Worm (Caenorhabditis elegans) whole organism, young adult: Measurements from ENCODE around the gene nhr-48.
"Not testable (repeated sequence)": the region's sequence is repeated elsewhere in the genome, so short reads cannot be mapped to it uniquely, and the experiment has no call there.

Experiments used
- B0261.1 ChIP-seq: sonication (generic microtip); optimal IDR thresholded peaks from 2 replicates; lab custom pipeline; 2016; ENCODE audit warnings: mild to moderate bottlenecking, missing genetic modification characterization, moderate library complexity, missing compliant biosample characterization
- F22D6.2 ChIP-seq: sonication (generic microtip); optimal IDR thresholded peaks from 2 replicates; lab custom pipeline; 2016; ENCODE audit warnings: mild to moderate bottlenecking, missing genetic modification characterization, missing compliant biosample characterization
- K12H6.12 ChIP-seq: fragments of 200-800 bp; sonication (Bioruptor generic); optimal IDR thresholded peaks from 2 replicates; lab custom pipeline; 2018; ENCODE audit warnings: mild to moderate bottlenecking, missing genetic modification characterization, missing compliant biosample characterization
- Y56A3A.18 ChIP-seq: fragments of 200-800 bp; sonication (Bioruptor generic); IDR thresholded peaks from 2 replicates; pipeline ENCODE4 v1.3.6; 2022; ENCODE audit warnings: missing genetic modification reagents, missing genetic modification characterization, missing compliant biosample characterization
- Y79H2A.3 ChIP-seq: fragments of 200-800 bp; sonication (Bioruptor generic); conservative IDR thresholded peaks from 2 replicates; pipeline ENCODE4 v1.3.6; 2022; ENCODE audit warnings: missing genetic modification reagents, missing genetic modification characterization, missing compliant biosample characterization
- akir-1 ChIP-seq: fragments of 200-800 bp; sonication (Bioruptor generic); optimal IDR thresholded peaks from 2 replicates; lab custom pipeline; 2018; ENCODE audit warnings: mild to moderate bottlenecking, missing genetic modification characterization, moderate library complexity, missing compliant biosample characterization
- attf-6 ChIP-seq: fragments of 200-800 bp; sonication (Bioruptor generic); IDR thresholded peaks from 2 replicates; pipeline ENCODE4 v1.3.6; 2022; ENCODE audit warnings: missing genetic modification reagents, missing genetic modification characterization, missing compliant biosample characterization
- bed-1 ChIP-seq: fragments of 200-800 bp; sonication (Bioruptor generic); IDR thresholded peaks from 2 replicates; pipeline ENCODE4 v1.3.6; 2022; ENCODE audit warnings: missing genetic modification reagents, missing genetic modification characterization, missing compliant biosample characterization
- bed-2 ChIP-seq: fragments of 200-800 bp; sonication (Bioruptor generic); IDR thresholded peaks from 2 replicates; pipeline ENCODE4 v1.3.6; 2022; ENCODE audit warnings: missing genetic modification reagents, missing genetic modification characterization, missing compliant biosample characterization
- cebp-1 ChIP-seq, 2 experiments: fragments of 200-800 bp in 1 of 2; sonication (Bioruptor generic) in 1 of 2; sonication (generic microtip) in 1 of 2; IDR thresholded peaks in 1 of 2; optimal IDR thresholded peaks in 1 of 2; 2 replicates each; pipeline versions ENCODE4 v1.3.6 to Lab custom; 2017 to 2022; ENCODE audit warnings: missing compliant biosample characterization in 2 of 2, missing genetic modification characterization in 2 of 2, mild to moderate bottlenecking in 1 of 2, missing genetic modification reagents in 1 of 2, moderate library complexity in 1 of 2
- ceh-100 ChIP-seq: fragments of 200-800 bp; sonication (Bioruptor generic); IDR thresholded peaks from 2 replicates; pipeline ENCODE4 v1.3.6; 2022; ENCODE audit warnings: missing genetic modification reagents, missing genetic modification characterization, missing compliant biosample characterization
- ceh-27 ChIP-seq: fragments of 200-800 bp; sonication (Bioruptor generic); optimal IDR thresholded peaks from 2 replicates; lab custom pipeline; 2018; ENCODE audit warnings: mild to moderate bottlenecking, missing genetic modification characterization, moderate library complexity, missing compliant biosample characterization
- ceh-58 ChIP-seq: fragments of 200-800 bp; sonication (Bioruptor generic); IDR thresholded peaks from 2 replicates; pipeline ENCODE4 v1.3.6; 2022; ENCODE audit warnings: missing genetic modification characterization, missing compliant biosample characterization
- chd-7 ChIP-seq: sonication (generic microtip); optimal IDR thresholded peaks from 2 replicates; lab custom pipeline; 2016; ENCODE audit warnings: mild to moderate bottlenecking, missing genetic modification characterization, moderate library complexity, missing compliant biosample characterization
- dox-1 ChIP-seq: fragments of 200-800 bp; sonication (Bioruptor generic); IDR thresholded peaks from 2 replicates; pipeline ENCODE4 v1.3.6; 2022; ENCODE audit warnings: missing genetic modification reagents, missing genetic modification characterization, missing compliant biosample characterization
- egrh-3 ChIP-seq: fragments of 200-800 bp; sonication (Bioruptor generic); IDR thresholded peaks from 2 replicates; pipeline ENCODE4 v1.3.6; 2022; ENCODE audit warnings: missing genetic modification reagents, missing genetic modification characterization, missing compliant biosample characterization
- fkh-3 ChIP-seq: sonication (generic microtip); optimal IDR thresholded peaks from 2 replicates; lab custom pipeline; 2016; ENCODE audit warnings: mild to moderate bottlenecking, missing genetic modification characterization, missing compliant biosample characterization
- gei-17 ChIP-seq: fragments of 200-800 bp; sonication (Bioruptor generic); optimal IDR thresholded peaks from 2 replicates; lab custom pipeline; 2018; ENCODE audit warnings: mild to moderate bottlenecking, missing genetic modification characterization, missing compliant biosample characterization
- lin-26 ChIP-seq: fragments of 200-800 bp; sonication (Bioruptor generic); IDR thresholded peaks from 2 replicates; pipeline ENCODE4 v1.3.6; 2022; ENCODE audit warnings: missing genetic modification reagents, missing genetic modification characterization, missing compliant biosample characterization
- lin-35 ChIP-seq, 3 experiments: fragments of 150-350 bp in 2 of 3; sonication (generic microtip) in 1 of 3; optimal IDR thresholded peaks; 2 replicates each; lab custom pipeline; 2014 to 2018; ENCODE audit warnings: missing biosample characterization in 3 of 3, missing genetic modification characterization in 3 of 3, missing genetic modification reagents in 3 of 3
- lin-40 ChIP-seq: sonication (generic microtip); optimal IDR thresholded peaks from 2 replicates; lab custom pipeline; 2016; ENCODE audit warnings: missing genetic modification characterization, mild to moderate bottlenecking, missing compliant biosample characterization, missing genotype, missing genetic modification reagents
- lin-54 ChIP-seq: fragments of 200-800 bp; sonication (Bioruptor generic); optimal IDR thresholded peaks from 2 replicates; lab custom pipeline; 2018; ENCODE audit warnings: mild to moderate bottlenecking, missing genetic modification characterization, missing compliant biosample characterization
- lsy-27 ChIP-seq: sonication (generic microtip); optimal IDR thresholded peaks from 2 replicates; lab custom pipeline; 2017; ENCODE audit warnings: missing genetic modification characterization, mild to moderate bottlenecking, missing compliant biosample characterization, antibody characterized with exemption, missing genotype, borderline replicate concordance; ENCODE audit not compliant: insufficient read depth
- madf-10 ChIP-seq: sonication (generic microtip); optimal IDR thresholded peaks from 2 replicates; lab custom pipeline; 2016; ENCODE audit warnings: mild to moderate bottlenecking, missing genetic modification characterization, missing compliant biosample characterization
- madf-6 ChIP-seq: fragments of 200-800 bp; sonication (Bioruptor generic); IDR thresholded peaks from 2 replicates; pipeline ENCODE4 v1.3.6; 2022; ENCODE audit warnings: missing genetic modification reagents, missing genetic modification characterization, missing compliant biosample characterization
- mcd-1 ChIP-seq: fragments of 200-800 bp; sonication (Bioruptor generic); IDR thresholded peaks from 2 replicates; pipeline ENCODE4 v1.3.6; 2022; ENCODE audit warnings: missing genetic modification reagents, missing genetic modification characterization, missing compliant biosample characterization
- mel-28 ChIP-seq: sonication (generic microtip); optimal IDR thresholded peaks from 2 replicates; lab custom pipeline; 2016; ENCODE audit warnings: borderline replicate concordance, mild to moderate bottlenecking, missing genetic modification characterization, missing compliant biosample characterization
- nfyb-1 ChIP-seq: fragments of 200-800 bp; sonication (Bioruptor generic); IDR thresholded peaks from 2 replicates; pipeline ENCODE4 v1.3.6; 2022; ENCODE audit warnings: missing genetic modification reagents, missing genetic modification characterization, missing compliant biosample characterization
- nhr-80 ChIP-seq: sonication (generic microtip); optimal IDR thresholded peaks from 2 replicates; lab custom pipeline; 2016; ENCODE audit warnings: missing genetic modification characterization, missing compliant biosample characterization
- rcor-1 ChIP-seq: fragments of 200-800 bp; sonication (Bioruptor generic); IDR thresholded peaks from 2 replicates; pipeline ENCODE4 v1.3.6; 2022; ENCODE audit warnings: missing genetic modification reagents, missing genetic modification characterization, missing compliant biosample characterization
- rpc-1 ChIP-seq, 2 experiments: fragments of 150-350 bp in 1 of 2; sonication (generic microtip) in 1 of 2; optimal IDR thresholded peaks; 2 replicates each; lab custom pipeline; 2014 to 2018; ENCODE audit warnings: missing biosample characterization in 1 of 2, missing genetic modification characterization in 1 of 2, missing genetic modification reagents in 1 of 2, missing genotype in 1 of 2
- snpc-4 ChIP-seq, 5 experiments: fragments of 150-350 bp in 1 of 5; sonication (generic microtip) in 4 of 5; optimal IDR thresholded peaks; 2 replicates each; lab custom pipeline; 2014 to 2018; ENCODE audit warnings: missing genetic modification characterization in 5 of 5, missing biosample characterization in 3 of 5, antibody characterized with exemption in 2 of 5, mild to moderate bottlenecking in 2 of 5, missing compliant biosample characterization in 2 of 5, missing genotype in 2 of 5, moderate library complexity in 2 of 5, missing genetic modification reagents in 1 of 5
- somi-1 ChIP-seq: fragments of 200-800 bp; sonication (Bioruptor generic); optimal IDR thresholded peaks from 2 replicates; lab custom pipeline; 2018; ENCODE audit warnings: mild to moderate bottlenecking, missing genetic modification characterization, missing compliant biosample characterization
- xnd-1 ChIP-seq: sonication (generic microtip); optimal IDR thresholded peaks from 2 replicates; lab custom pipeline; 2016; ENCODE audit warnings: missing genotype, missing genetic modification reagents, missing genetic modification characterization, missing compliant biosample characterization
- zfh-2 ChIP-seq: fragments of 200-800 bp; sonication (Bioruptor generic); conservative IDR thresholded peaks from 2 replicates; pipeline ENCODE4 v1.3.6; 2022; ENCODE audit warnings: missing genetic modification reagents, missing genetic modification characterization, missing compliant biosample characterization
- ztf-25 ChIP-seq: fragments of 200-800 bp; sonication (Bioruptor generic); IDR thresholded peaks from 2 replicates; pipeline ENCODE4 v1.3.6; 2022; ENCODE audit warnings: missing genetic modification reagents, missing genetic modification characterization, missing compliant biosample characterization
- ztf-26 ChIP-seq: sonication (generic microtip); optimal IDR thresholded peaks from 2 replicates; lab custom pipeline; 2017; ENCODE audit warnings: missing genetic modification characterization, missing compliant biosample characterization
- ztf-6 ChIP-seq: fragments of 200-800 bp; sonication (Bioruptor generic); IDR thresholded peaks from 2 replicates; pipeline ENCODE4 v1.3.6; 2022; ENCODE audit warnings: missing genetic modification reagents, missing genetic modification characterization, missing compliant biosample characterization

The nhr-48 gene

ce11 chrX:15736419-15736818 is 28.4 kb downstream of the nhr-48 start (continued):
- TF ChIP-seq ceh-27 (peak; percentile 49), ceh-58 (GFP tag; lab: Robert Waterston, UW) (no peak), nfyb-1 (GFP tag; lab: Robert Waterston, UW) (peak; percentile 64; the same call in 1 of the 2 replicates), Y56A3A.18 (GFP tag; lab: Robert Waterston, UW) (peak; percentile 72), K12H6.12 (tag; lab: Kevin White, UChicago) (peak; percentile 6), ztf-26 (tag; lab: Kevin White, UChicago) (peak; percentile 70), dox-1 (GFP tag; lab: Robert Waterston, UW) (peak; percentile 78), Y79H2A.3 (GFP tag; lab: Robert Waterston, UW) (no peak), gei-17 (GFP tag; lab: Kevin White, UChicago) (peak; percentile 93), mcd-1 (GFP tag; lab: Robert Waterston, UW) (peak; percentile 41; the same call in 1 of the 2 replicates), lin-35 (GFP tag; optimal IDR thresholded peaks at IDR 0.05; lab: Kevin White, UChicago) (peak in 1 of 3 experiments; percentile 72), akir-1 (GFP tag; lab: Kevin White, UChicago) (no peak), fkh-3 (tag; lab: Kevin White, UChicago) (no peak), rpc-1 (optimal IDR thresholded peaks at IDR 0.05; lab: Kevin White, UChicago) (no peak), rpc-1 (tag; optimal IDR thresholded peaks at IDR 0.05; lab: Kevin White, UChicago) (no peak), ceh-100 (GFP tag; lab: Robert Waterston, UW) (no peak), snpc-4 (GFP tag; optimal IDR thresholded peaks at IDR 0.05; lab: Kevin White, UChicago) (no peak), snpc-4 (tag; optimal IDR thresholded peaks at IDR 0.05; lab: Kevin White, UChicago) (peak in 2 of 4 experiments; percentile 32 to 64), ztf-6 (no peak), xnd-1 (tag; lab: Kevin White, UChicago) (no peak), lin-40 (tag; lab: Kevin White, UChicago) (peak; percentile 92), lin-54 (GFP tag; lab: Kevin White, UChicago) (peak; percentile 32), somi-1 (no peak), F22D6.2 (peak; percentile 41), B0261.1 (tag; lab: Kevin White, UChicago) (peak; percentile 42), madf-10 (tag; lab: Kevin White, UChicago) (peak; percentile 40), chd-7 (no peak), rcor-1 (GFP tag; lab: Robert Waterston, UW) (peak; percentile 26; the same call in 1 of the 2 replicates), bed-1 (GFP tag; lab: Robert Waterston, UW) (no peak), nhr-80 (tag; lab: Kevin White, UChicago) (peak; percentile 47), lsy-27 (tag; lab: Kevin White, UChicago) (no peak), mel-28 (tag; lab: Kevin White, UChicago) (no peak), cebp-1 (GFP tag; IDR thresholded peaks at IDR 0.05; lab: Robert Waterston, UW) (no peak), cebp-1 (tag; optimal IDR thresholded peaks at IDR 0.05; lab: Kevin White, UChicago) (peak; percentile 66)

ce11 chrX:15738432-15739003 is 30.5 kb downstream of the nhr-48 start:
- peak; percentile 38; the same call in 1 of the 2 replicates for TF ChIP-seq cebp-1 (GFP tag; IDR thresholded peaks at IDR 0.05; lab: Robert Waterston, UW)
- TF ChIP-seq cebp-1 (tag; optimal IDR thresholded peaks at IDR 0.05; lab: Kevin White, UChicago): not testable (repeated sequence)
- 0 out of 2 replicates have a peak, but pooled peaks have one; percentile 37 for TF ChIP-seq ztf-25
- peak; percentile 95 for TF ChIP-seq egrh-3 (GFP tag; lab: Robert Waterston, UW)
- TF ChIP-seq zfh-2: peak; percentile 85
- TF ChIP-seq attf-6: peak; percentile 59; the same call in 1 of the 2 replicates
- peak; percentile 49; the same call in 1 of the 2 replicates for TF ChIP-seq dox-1 (GFP tag; lab: Robert Waterston, UW)
- peak; percentile 50; the same call in 1 of the 2 replicates for TF ChIP-seq lin-26 (GFP tag; lab: Robert Waterston, UW)
- peak; percentile 43 for TF ChIP-seq mcd-1 (GFP tag; lab: Robert Waterston, UW)
- 0 out of 2 replicates have a peak, but pooled peaks have one; percentile 7 for TF ChIP-seq madf-6 (GFP tag; lab: Robert Waterston, UW)
- TF ChIP-seq bed-2 (GFP tag; lab: Robert Waterston, UW): 0 out of 2 replicates have a peak, but pooled peaks have one; percentile 18
- TF ChIP-seq, all 124 proteins: peak for 10; not testable (repeated sequence) for 114
